Fruit fly (Drosophila melanogaster): ENCODE data around the gene Tsp66E.

dm6 chr3L:8912332-8912731 lies at the start of gene Tsp66E, which contains the start of gene mfr:
- no peak for TF ChIP-seq tup (GFP tag; optimal IDR thresholded peaks at IDR 0.05)
- TF ChIP-seq CG10462 (GFP tag; optimal IDR thresholded peaks at IDR 0.05) = no peak
- TF ChIP-seq tin (GFP tag; optimal IDR thresholded peaks at IDR 0.05) = no peak
- no peak for TF ChIP-seq Sry-β (GFP tag; optimal IDR thresholded peaks at IDR 0.05)
- TF ChIP-seq CG8478 (optimal IDR thresholded peaks at IDR 0.05) = no peak
- TF ChIP-seq CG2712 (tag; optimal IDR thresholded peaks at IDR 0.05) = no peak
- no peak for TF ChIP-seq CG18764 (GFP tag; optimal IDR thresholded peaks at IDR 0.05)
- TF ChIP-seq Abd-B (GFP tag; optimal IDR thresholded peaks at IDR 0.05) = no peak
